Worm (Caenorhabditis elegans) whole organism, mixed stage, embryonic: ENCODE results near the gene gfi-3.

Experiments
- blmp-1 ChIP-seq: fragments of 150-350 bp; optimal IDR thresholded peaks from 2 replicates; lab custom pipeline; 2014; ENCODE audit warnings: missing biosample characterization, missing genetic modification characterization
- ceh-39 ChIP-seq: fragments of 150-350 bp; optimal IDR thresholded peaks from 2 replicates; lab custom pipeline; 2014; ENCODE audit warnings: missing biosample characterization, missing genetic modification characterization
- cnd-1 ChIP-seq: fragments of 200-800 bp; sonication (Bioruptor generic); optimal IDR thresholded peaks from 2 replicates; lab custom pipeline; 2018; ENCODE audit warnings: mild to moderate bottlenecking, missing genetic modification characterization, missing compliant biosample characterization
- elt-3 ChIP-seq: fragments of 150-350 bp; optimal IDR thresholded peaks from 2 replicates; lab custom pipeline; 2014; ENCODE audit warnings: missing biosample characterization, missing genetic modification characterization
- flh-1 ChIP-seq: fragments of 200-800 bp; sonication (Bioruptor generic); optimal IDR thresholded peaks from 2 replicates; lab custom pipeline; 2018; ENCODE audit warnings: mild to moderate bottlenecking, missing genetic modification characterization, moderate library complexity, missing compliant biosample characterization
- lin-13 ChIP-seq: fragments of 150-350 bp; optimal IDR thresholded peaks from 2 replicates; lab custom pipeline; 2014; ENCODE audit warnings: missing biosample characterization, missing genetic modification characterization
- mep-1 ChIP-seq: fragments of 150-350 bp; optimal IDR thresholded peaks from 2 replicates; lab custom pipeline; 2017; ENCODE audit warnings: missing biosample characterization, missing genetic modification reagents, missing genetic modification characterization, inconsistent platforms
- nhr-28 ChIP-seq: fragments of 150-350 bp; optimal IDR thresholded peaks from 2 replicates; lab custom pipeline; 2014; ENCODE audit warnings: missing biosample characterization, missing genetic modification characterization
- nhr-76 ChIP-seq: sonication (generic microtip); optimal IDR thresholded peaks from 2 replicates; lab custom pipeline; 2017; ENCODE audit warnings: missing biosample characterization, missing genetic modification characterization
- pha-4 ChIP-seq: fragments of 150-350 bp; optimal IDR thresholded peaks from 2 replicates; lab custom pipeline; 2018; ENCODE audit warnings: missing biosample characterization, missing genetic modification reagents, missing genetic modification characterization
- sem-2 ChIP-seq: fragments of 200-800 bp; sonication (Bioruptor generic); optimal IDR thresholded peaks from 2 replicates; lab custom pipeline; 2018; ENCODE audit warnings: mild to moderate bottlenecking, missing genetic modification characterization, missing compliant biosample characterization
- unc-39 ChIP-seq: fragments of 150-350 bp; optimal IDR thresholded peaks from 2 replicates; lab custom pipeline; 2014; ENCODE audit warnings: missing biosample characterization, missing genetic modification characterization
- unc-62 ChIP-seq: fragments of 150-350 bp; optimal IDR thresholded peaks from 2 replicates; lab custom pipeline; 2014; ENCODE audit warnings: missing biosample characterization, missing genetic modification reagents, missing genetic modification characterization
- zip-8 ChIP-seq: fragments of 150-350 bp; optimal IDR thresholded peaks from 2 replicates; lab custom pipeline; 2014; ENCODE audit warnings: missing biosample characterization, missing genetic modification characterization

- TF ChIP-seq nhr-28 (tag; lab: Kevin White, UChicago) (no peak), mep-1 (tag; lab: Kevin White, UChicago) (no peak), sem-2 (GFP tag; lab: Kevin White, UChicago) (no peak), unc-62 (GFP tag; lab: Kevin White, UChicago) (no peak), zip-8 (tag; lab: Kevin White, UChicago) (no peak), lin-13 (tag; lab: Kevin White, UChicago) (no peak), pha-4 (no peak), ceh-39 (tag; lab: Kevin White, UChicago) (no peak), unc-39 (tag; lab: Kevin White, UChicago) (no peak), blmp-1 (tag; lab: Kevin White, UChicago) (no peak), cnd-1 (no peak), elt-3 (tag; lab: Kevin White, UChicago) (no peak), nhr-76 (tag; lab: Kevin White, UChicago) (no peak), flh-1 (GFP tag; lab: Kevin White, UChicago) (no peak)
Observed at ce11 chrX:14477338-14477737, 3.0 kb upstream of the gfi-3 start.
